Worm (Caenorhabditis elegans) whole organism, L3 larva: ENCODE results near the gene col-90.
A peak's percentile ranks its signal among the peaks of the same experiment; 100 is the strongest.

ENCODE experiments used
- R02D3.7 ChIP-seq: fragments of 150-350 bp; optimal IDR thresholded peaks from 2 replicates; lab custom pipeline; 2014; ENCODE audit warnings: missing biosample characterization, missing genetic modification characterization
- ZK546.5 ChIP-seq: sonication (generic microtip); optimal IDR thresholded peaks from 2 replicates; lab custom pipeline; 2017; ENCODE audit warnings: missing biosample characterization, missing genetic modification characterization
- aly-2 ChIP-seq: fragments of 150-350 bp; optimal IDR thresholded peaks from 2 replicates; lab custom pipeline; 2014; ENCODE audit warnings: missing biosample characterization, missing genetic modification characterization
- ama-1 ChIP-seq: fragments of 150-350 bp; optimal IDR thresholded peaks from 2 replicates; lab custom pipeline; 2018
- ceh-16 ChIP-seq: sonication (generic microtip); optimal IDR thresholded peaks from 2 replicates; lab custom pipeline; 2017; ENCODE audit warnings: missing biosample characterization, missing genetic modification characterization
- ceh-28 ChIP-seq: fragments of 150-350 bp; optimal IDR thresholded peaks from 2 replicates; lab custom pipeline; 2014; ENCODE audit warnings: missing biosample characterization, missing genetic modification reagents, missing genetic modification characterization
- ceh-82 ChIP-seq: fragments of 150-350 bp; optimal IDR thresholded peaks from 2 replicates; lab custom pipeline; 2014; ENCODE audit warnings: missing biosample characterization, missing genetic modification characterization
- ceh-9 ChIP-seq: sonication (generic microtip); optimal IDR thresholded peaks from 2 replicates; lab custom pipeline; 2018; ENCODE audit warnings: missing biosample characterization, missing genetic modification characterization
- daf-12 ChIP-seq: fragments of 150-350 bp; optimal IDR thresholded peaks from 2 replicates; lab custom pipeline; 2014; ENCODE audit warnings: missing biosample characterization, missing genetic modification reagents, missing genetic modification characterization
- egl-27 ChIP-seq: sonication (generic microtip); optimal IDR thresholded peaks from 4 replicates; lab custom pipeline; 2017; ENCODE audit warnings: missing biosample characterization, missing genetic modification reagents, missing genetic modification characterization
- egl-5 ChIP-seq: fragments of 150-350 bp; optimal IDR thresholded peaks from 2 replicates; lab custom pipeline; 2017; ENCODE audit warnings: missing biosample characterization, missing genetic modification reagents, missing genetic modification characterization, inconsistent platforms
- elt-1 ChIP-seq: fragments of 150-350 bp; optimal IDR thresholded peaks from 2 replicates; lab custom pipeline; 2014; ENCODE audit warnings: missing biosample characterization, missing genetic modification characterization
- elt-2 ChIP-seq: sonication (generic microtip); optimal IDR thresholded peaks from 2 replicates; lab custom pipeline; 2016; ENCODE audit warnings: missing genetic modification reagents, mild to moderate bottlenecking, missing genetic modification characterization, missing compliant biosample characterization
- elt-3 ChIP-seq, 3 experiments: fragments of 150-350 bp in 1 of 3; sonication (generic microtip) in 2 of 3; optimal IDR thresholded peaks; 2 replicates in 2 of 3; 4 replicates in 1 of 3; lab custom pipeline; 2014 to 2017; ENCODE audit warnings: missing biosample characterization in 3 of 3, missing genetic modification characterization in 3 of 3
- eor-1 ChIP-seq, 2 experiments: fragments of 150-350 bp; optimal IDR thresholded peaks; 2 replicates each; lab custom pipeline; 2014 to 2018; ENCODE audit warnings: missing biosample characterization in 2 of 2, missing genetic modification characterization in 2 of 2
- fkh-10 ChIP-seq: sonication (generic microtip); optimal IDR thresholded peaks from 2 replicates; lab custom pipeline; 2017; ENCODE audit warnings: missing biosample characterization, missing genetic modification reagents, missing genetic modification characterization
- fkh-2 ChIP-seq: fragments of 150-350 bp; optimal IDR thresholded peaks from 2 replicates; lab custom pipeline; 2014; ENCODE audit warnings: missing biosample characterization, missing genetic modification reagents, missing genetic modification characterization
- fos-1 ChIP-seq: fragments of 150-350 bp; optimal IDR thresholded peaks from 2 replicates; lab custom pipeline; 2014; ENCODE audit warnings: missing biosample characterization, missing genetic modification characterization
- hmg-11 ChIP-seq: sonication (generic microtip); optimal IDR thresholded peaks from 2 replicates; lab custom pipeline; 2016; ENCODE audit warnings: missing genetic modification characterization, missing compliant biosample characterization
- jun-1 ChIP-seq: fragments of 150-350 bp; optimal IDR thresholded peaks from 2 replicates; lab custom pipeline; 2014; ENCODE audit warnings: missing biosample characterization, missing genetic modification reagents, missing genetic modification characterization
- lin-15B ChIP-seq: fragments of 150-350 bp; optimal IDR thresholded peaks from 2 replicates; lab custom pipeline; 2014; ENCODE audit warnings: missing biosample characterization, missing genetic modification characterization
- lin-39 ChIP-seq: fragments of 150-350 bp; optimal IDR thresholded peaks from 2 replicates; lab custom pipeline; 2018; ENCODE audit warnings: missing biosample characterization, missing genetic modification reagents, missing genetic modification characterization
- lsy-12 ChIP-seq: sonication (generic microtip); optimal IDR thresholded peaks from 2 replicates; lab custom pipeline; 2016; ENCODE audit warnings: mild to moderate bottlenecking, missing genetic modification characterization, missing compliant biosample characterization
- mdl-1 ChIP-seq: fragments of 150-350 bp; optimal IDR thresholded peaks from 2 replicates; lab custom pipeline; 2014; ENCODE audit warnings: missing biosample characterization, missing genetic modification characterization
- mml-1 ChIP-seq: fragments of 150-350 bp; sonication (generic microtip); optimal IDR thresholded peaks from 3 replicates; lab custom pipeline; 2014; ENCODE audit warnings: missing biosample characterization, missing genetic modification characterization
- nfya-1 ChIP-seq: sonication (generic microtip); optimal IDR thresholded peaks from 2 replicates; lab custom pipeline; 2017; ENCODE audit warnings: missing genetic modification characterization, mild to moderate bottlenecking, missing compliant biosample characterization, antibody characterized with exemption, moderate library complexity; ENCODE audit not compliant: insufficient read depth
- nhr-11 ChIP-seq: fragments of 150-350 bp; optimal IDR thresholded peaks from 2 replicates; lab custom pipeline; 2014; ENCODE audit warnings: missing biosample characterization, missing genetic modification characterization
- nhr-12 ChIP-seq: fragments of 150-350 bp; optimal IDR thresholded peaks from 2 replicates; lab custom pipeline; 2014; ENCODE audit warnings: missing biosample characterization, missing genetic modification characterization
- nhr-23 ChIP-seq: fragments of 150-350 bp; optimal IDR thresholded peaks from 2 replicates; lab custom pipeline; 2014; ENCODE audit warnings: missing biosample characterization, missing genetic modification reagents, missing genetic modification characterization
- nhr-237 ChIP-seq: fragments of 150-350 bp; optimal IDR thresholded peaks from 2 replicates; lab custom pipeline; 2014; ENCODE audit warnings: missing biosample characterization, missing genetic modification characterization
- nhr-25 ChIP-seq: sonication (generic microtip); optimal IDR thresholded peaks from 2 replicates; lab custom pipeline; 2017; ENCODE audit warnings: missing biosample characterization, missing genetic modification characterization
- nhr-28 ChIP-seq: fragments of 150-350 bp; optimal IDR thresholded peaks from 2 replicates; lab custom pipeline; 2014; ENCODE audit warnings: missing biosample characterization, missing genetic modification characterization
- nhr-43 ChIP-seq: sonication (generic microtip); optimal IDR thresholded peaks from 2 replicates; lab custom pipeline; 2016; ENCODE audit warnings: mild to moderate bottlenecking, missing genetic modification characterization, missing compliant biosample characterization; ENCODE audit not compliant: poor library complexity, severe bottlenecking
- nhr-67 ChIP-seq: fragments of 150-350 bp; optimal IDR thresholded peaks from 2 replicates; lab custom pipeline; 2014; ENCODE audit warnings: missing biosample characterization, missing genetic modification characterization
- nhr-76 ChIP-seq: fragments of 150-350 bp; sonication (generic microtip); optimal IDR thresholded peaks from 5 replicates; lab custom pipeline; 2014; ENCODE audit warnings: missing biosample characterization, missing genetic modification characterization
- nhr-77 ChIP-seq: fragments of 150-350 bp; optimal IDR thresholded peaks from 2 replicates; lab custom pipeline; 2014; ENCODE audit warnings: missing biosample characterization, missing genetic modification characterization
- pha-4 ChIP-seq: fragments of 150-350 bp; optimal IDR thresholded peaks from 2 replicates; lab custom pipeline; 2014; ENCODE audit warnings: missing biosample characterization, missing genetic modification reagents, missing genetic modification characterization
- pqm-1 ChIP-seq: fragments of 150-350 bp; optimal IDR thresholded peaks from 2 replicates; lab custom pipeline; 2017; ENCODE audit warnings: missing biosample characterization, missing genetic modification characterization, inconsistent platforms
- sea-2 ChIP-seq: fragments of 150-350 bp; sonication (generic microtip); optimal IDR thresholded peaks from 4 replicates; lab custom pipeline; 2014; ENCODE audit warnings: missing biosample characterization, missing genetic modification reagents, missing genetic modification characterization
- skn-1 ChIP-seq: fragments of 150-350 bp; optimal IDR thresholded peaks from 2 replicates; lab custom pipeline; 2014; ENCODE audit warnings: missing biosample characterization, missing genetic modification characterization
- snpc-4 ChIP-seq: fragments of 150-350 bp; optimal IDR thresholded peaks from 2 replicates; lab custom pipeline; 2014; ENCODE audit warnings: missing biosample characterization, missing genetic modification characterization
- tbx-2 ChIP-seq: sonication (generic microtip); optimal IDR thresholded peaks from 2 replicates; lab custom pipeline; 2016; ENCODE audit warnings: mild to moderate bottlenecking, missing genetic modification characterization, missing compliant biosample characterization
- unc-39 ChIP-seq: sonication (generic microtip); optimal IDR thresholded peaks from 4 replicates; lab custom pipeline; 2017; ENCODE audit warnings: missing biosample characterization, missing genetic modification characterization
- unc-62 ChIP-seq: fragments of 150-350 bp; sonication (generic microtip); optimal IDR thresholded peaks from 4 replicates; lab custom pipeline; 2014; ENCODE audit warnings: missing biosample characterization, missing genetic modification reagents, missing genetic modification characterization
- zag-1 ChIP-seq: fragments of 150-350 bp; optimal IDR thresholded peaks from 2 replicates; lab custom pipeline; 2014; ENCODE audit warnings: missing biosample characterization, missing genetic modification characterization
- ztf-11 ChIP-seq: fragments of 150-350 bp; optimal IDR thresholded peaks from 2 replicates; lab custom pipeline; 2014; ENCODE audit warnings: missing biosample characterization, missing genetic modification characterization
- ztf-4 ChIP-seq: fragments of 150-350 bp; optimal IDR thresholded peaks from 2 replicates; lab custom pipeline; 2014; ENCODE audit warnings: missing biosample characterization, missing genetic modification characterization

col-90 gene

ce11 chrIII:7928549-7929129 lies 20.0 kb upstream of the col-90 start, which contains the start of the genes C29E4.13 and npp-15:
TSS of gene C29E4.13 (minus strand) at chrIII:7928717.
TSS of gene npp-15 (plus strand) at chrIII:7929043.
- no peak for TF ChIP-seq ztf-11 (tag; lab: Kevin White, UChicago)
- TF ChIP-seq daf-12 (tag; lab: Kevin White, UChicago), result no peak
- no peak for TF ChIP-seq nhr-76 (tag; lab: Kevin White, UChicago)
- TF ChIP-seq ama-1 (lab: Kevin White, UChicago), result no peak
- TF ChIP-seq tbx-2 (tag; lab: Kevin White, UChicago), result no peak
- TF ChIP-seq ceh-28 (tag; lab: Kevin White, UChicago), result no peak
- no peak for TF ChIP-seq nhr-12
- no peak for TF ChIP-seq ceh-16 (tag; lab: Kevin White, UChicago)
- no peak for TF ChIP-seq pqm-1 (tag; lab: Kevin White, UChicago)
- peak; percentile 8 for TF ChIP-seq nhr-25 (tag; lab: Kevin White, UChicago)
- TF ChIP-seq mdl-1 (tag; lab: Kevin White, UChicago), result no peak
- TF ChIP-seq nhr-23 (tag; lab: Kevin White, UChicago), result peak; percentile 13
- no peak for TF ChIP-seq skn-1
- TF ChIP-seq ZK546.5 (tag; lab: Kevin White, UChicago), result no peak
- peak; percentile 61 for TF ChIP-seq lin-15B (tag; lab: Kevin White, UChicago)
- peak; percentile 10 for TF ChIP-seq snpc-4 (tag; lab: Kevin White, UChicago)
- TF ChIP-seq sea-2 (GFP tag; lab: Kevin White, UChicago), result no peak
- no peak for TF ChIP-seq unc-39 (tag; lab: Kevin White, UChicago)
- no peak for TF ChIP-seq eor-1 (tag; optimal IDR thresholded peaks at IDR 0.05; lab: Kevin White, UChicago)
- TF ChIP-seq egl-27, result no peak
- no peak for TF ChIP-seq hmg-11 (tag; lab: Kevin White, UChicago)
- TF ChIP-seq fkh-10 (GFP tag; lab: Kevin White, UChicago), result no peak
- TF ChIP-seq fos-1 (tag; lab: Kevin White, UChicago), result no peak
- no peak for TF ChIP-seq unc-62 (GFP tag; lab: Kevin White, UChicago)
- no peak for TF ChIP-seq nhr-11 (tag; lab: Kevin White, UChicago)
- no peak for TF ChIP-seq elt-3 (tag; optimal IDR thresholded peaks at IDR 0.05; lab: Kevin White, UChicago)
- TF ChIP-seq pha-4 (tag; lab: Kevin White, UChicago), result peak; percentile 71
- TF ChIP-seq zag-1 (tag; lab: Kevin White, UChicago), result no peak
- TF ChIP-seq elt-2 (tag; lab: Kevin White, UChicago), result peak; percentile 19
- TF ChIP-seq lin-39 (tag; lab: Kevin White, UChicago), result no peak
- no peak for TF ChIP-seq ztf-4 (tag; lab: Kevin White, UChicago)
- TF ChIP-seq R02D3.7 (tag; lab: Kevin White, UChicago), result no peak
- no peak for TF ChIP-seq mml-1
- no peak for TF ChIP-seq lsy-12 (tag; lab: Kevin White, UChicago)
- TF ChIP-seq elt-1, result no peak
- TF ChIP-seq nhr-43 (tag; lab: Kevin White, UChicago), result no peak
- TF ChIP-seq ceh-9, result no peak
- TF ChIP-seq ceh-82 (tag; lab: Kevin White, UChicago), result no peak
- TF ChIP-seq nhr-67 (tag; lab: Kevin White, UChicago), result no peak
- TF ChIP-seq jun-1 (tag; lab: Kevin White, UChicago), result no peak
- no peak for TF ChIP-seq nhr-28 (tag; lab: Kevin White, UChicago)
- no peak for TF ChIP-seq nhr-77 (tag; lab: Kevin White, UChicago)
- no peak for TF ChIP-seq fkh-2 (tag; lab: Kevin White, UChicago)
- no peak for TF ChIP-seq egl-5 (tag; lab: Kevin White, UChicago)
- no peak for TF ChIP-seq nhr-237 (tag; lab: Kevin White, UChicago)
- no peak for TF ChIP-seq aly-2 (tag; lab: Kevin White, UChicago)
- no peak for TF ChIP-seq nfya-1
